Fruit fly (Drosophila melanogaster) whole organism, adult: Measurements from ENCODE around the gene CG10600.

Experiments used
- CG11617 ChIP-seq: fragments of 200-800 bp; sonication (Bioruptor generic); optimal IDR thresholded peaks from 2 replicates; lab custom pipeline; 2017; ENCODE audit warnings: mild to moderate bottlenecking, missing biosample characterization, missing genetic modification reagents, missing genetic modification characterization
- CG12768 ChIP-seq: fragments of 200-800 bp; sonication (Bioruptor generic); optimal IDR thresholded peaks from 2 replicates; lab custom pipeline; 2017; ENCODE audit warnings: missing biosample characterization, missing genetic modification characterization, mild to moderate bottlenecking, moderate library complexity, missing genetic modification reagents
- CG14711 ChIP-seq: fragments of 200-800 bp; sonication (Bioruptor generic); optimal IDR thresholded peaks from 2 replicates; lab custom pipeline; 2018; ENCODE audit warnings: missing biosample characterization, mild to moderate bottlenecking, missing genetic modification characterization, moderate library complexity
- CG1620 ChIP-seq: fragments of 200-800 bp; sonication (Bioruptor generic); optimal IDR thresholded peaks from 2 replicates; lab custom pipeline; 2016; ENCODE audit warnings: missing biosample characterization, missing genetic modification characterization
- CG33017 ChIP-seq: fragments of 200-800 bp; sonication (Bioruptor generic); optimal IDR thresholded peaks from 2 replicates; lab custom pipeline; 2018; ENCODE audit warnings: missing biosample characterization, mild to moderate bottlenecking, missing genetic modification characterization, moderate library complexity
- CG5204 ChIP-seq: fragments of 200-800 bp; sonication (Bioruptor generic); optimal IDR thresholded peaks from 2 replicates; lab custom pipeline; 2016; ENCODE audit warnings: missing biosample characterization, missing genetic modification characterization
- CG7045 ChIP-seq: fragments of 200-800 bp; sonication (Bioruptor generic); optimal IDR thresholded peaks from 2 replicates; lab custom pipeline; 2017; ENCODE audit warnings: missing biosample characterization, mild to moderate bottlenecking, missing genetic modification characterization
- CG7101 ChIP-seq: fragments of 200-800 bp; sonication (Bioruptor generic); optimal IDR thresholded peaks from 2 replicates; lab custom pipeline; 2018; ENCODE audit warnings: missing biosample characterization, mild to moderate bottlenecking, missing genetic modification characterization, moderate library complexity
- Clk ChIP-seq: fragments of 200-800 bp; sonication (Bioruptor generic); optimal IDR thresholded peaks from 2 replicates; lab custom pipeline; 2017; ENCODE audit warnings: missing biosample characterization, missing genetic modification characterization
- Crg-1 ChIP-seq: fragments of 200-800 bp; sonication (Bioruptor generic); optimal IDR thresholded peaks from 2 replicates; lab custom pipeline; 2016; ENCODE audit warnings: missing biosample characterization, missing genetic modification characterization
- Hr96 ChIP-seq: fragments of 200-800 bp; sonication (Bioruptor generic); optimal IDR thresholded peaks from 2 replicates; lab custom pipeline; 2016; ENCODE audit warnings: missing biosample characterization, missing genetic modification characterization
- Mnt ChIP-seq: fragments of 200-800 bp; sonication (Bioruptor generic); optimal IDR thresholded peaks from 2 replicates; lab custom pipeline; 2016; ENCODE audit warnings: missing biosample characterization, mild to moderate bottlenecking, missing genetic modification characterization
- bab1 ChIP-seq: fragments of 200-800 bp; sonication (Bioruptor generic); optimal IDR thresholded peaks from 3 replicates; lab custom pipeline; 2019; ENCODE audit warnings: missing biosample characterization, mild to moderate bottlenecking, missing genetic modification characterization, moderate library complexity
- cic ChIP-seq: fragments of 200-800 bp; sonication (Bioruptor generic); optimal IDR thresholded peaks from 2 replicates; lab custom pipeline; 2017; ENCODE audit warnings: missing biosample characterization, mild to moderate bottlenecking, missing genetic modification characterization, moderate library complexity
- cnc ChIP-seq, 2 experiments: fragments of >200 bp; optimal IDR thresholded peaks; 2 replicates each; lab custom pipeline; 2017
- kay ChIP-seq: fragments of 200-800 bp; sonication (Bioruptor generic); peaks from one replicate; lab custom pipeline; 2016; ENCODE audit warnings: missing biosample characterization, missing genetic modification characterization, borderline replicate concordance
- ovo ChIP-seq: fragments of 200-800 bp; sonication (Bioruptor generic); optimal IDR thresholded peaks from 2 replicates; lab custom pipeline; 2016; ENCODE audit warnings: missing biosample characterization, missing genetic modification characterization
- pad ChIP-seq: fragments of 200-800 bp; sonication (Bioruptor generic); optimal IDR thresholded peaks from 3 replicates; lab custom pipeline; 2017; ENCODE audit warnings: missing biosample characterization, missing genetic modification characterization, mild to moderate bottlenecking, moderate library complexity, missing genetic modification reagents
- tj ChIP-seq: fragments of 200-800 bp; sonication (Bioruptor generic); optimal IDR thresholded peaks from 3 replicates; lab custom pipeline; 2017; ENCODE audit warnings: missing biosample characterization, mild to moderate bottlenecking, missing genetic modification characterization, moderate library complexity
- toe ChIP-seq: fragments of 200-800 bp; sonication (Bioruptor generic); optimal IDR thresholded peaks from 2 replicates; lab custom pipeline; 2016; ENCODE audit warnings: missing biosample characterization, missing genetic modification characterization

The CG10600 gene

dm6 chr2L:18801704-18802103 lies 37.8 kb downstream of the CG10600 start:
- no peak for TF ChIP-seq Mnt (GFP tag; lab: Kevin White, UChicago)
- TF ChIP-seq Clk, result no peak
- TF ChIP-seq CG5204 (GFP tag; lab: Kevin White, UChicago), result no peak
- TF ChIP-seq tj (GFP tag; lab: Kevin White, UChicago), result no peak
- TF ChIP-seq pad (GFP tag; lab: Kevin White, UChicago), result no peak
- no peak for TF ChIP-seq CG7045 (GFP tag; lab: Kevin White, UChicago)

dm6 chr2L:18796446-18796845 lies 43.0 kb downstream of the CG10600 start:
- TF ChIP-seq pad (GFP tag; lab: Kevin White, UChicago) (no peak), CG7101 (no peak)

dm6 chr2L:18795917-18796402 lies 43.5 kb downstream of the CG10600 start:
- TF ChIP-seq bab1 (GFP tag; lab: Kevin White, UChicago), result no peak
- no peak for TF ChIP-seq cnc (optimal IDR thresholded peaks at IDR 0.05; lab: Kevin White, UChicago)
- peak; percentile 55 for TF ChIP-seq pad (GFP tag; lab: Kevin White, UChicago)
- TF ChIP-seq CG11617 (GFP tag; lab: Kevin White, UChicago), result no peak
- TF ChIP-seq CG7101, result no peak
- no peak for TF ChIP-seq ovo (GFP tag; lab: Kevin White, UChicago)

dm6 chr2L:18793243-18793642 lies 46.2 kb downstream of the CG10600 start:
- TF ChIP-seq pad (GFP tag; lab: Kevin White, UChicago) (no peak), CG14711 (no peak)

- TF ChIP-seq Mnt (GFP tag; lab: Kevin White, UChicago) (no peak), CG33017 (tag; lab: Kevin White, UChicago) (no peak), Hr96 (GFP tag; lab: Kevin White, UChicago) (no peak), CG7045 (GFP tag; lab: Kevin White, UChicago) (no peak), kay (GFP tag; lab: Kevin White, UChicago) (no peak), cnc (optimal IDR thresholded peaks at IDR 0.05; lab: Kevin White, UChicago) (no peak), Clk (no peak), Crg-1 (no peak)
Measured at dm6 chr2L:18792806-18793205, 46.7 kb downstream of the CG10600 start, which contains the start of gene ham. Gene ham (minus strand): TSS chr2L:18792906.

- no peak for TF ChIP-seq cnc (optimal IDR thresholded peaks at IDR 0.05; lab: Kevin White, UChicago)
- no peak for TF ChIP-seq CG33017 (tag; lab: Kevin White, UChicago)
- no peak for TF ChIP-seq Hr96 (GFP tag; lab: Kevin White, UChicago)
- no peak for TF ChIP-seq bab1 (GFP tag; lab: Kevin White, UChicago)
- TF ChIP-seq CG1620 (GFP tag; lab: Kevin White, UChicago), result no peak
- TF ChIP-seq toe (GFP tag; lab: Kevin White, UChicago), result no peak
- no peak for TF ChIP-seq cic (GFP tag; lab: Kevin White, UChicago)
- TF ChIP-seq ovo (GFP tag; lab: Kevin White, UChicago), result no peak
- no peak for TF ChIP-seq tj (GFP tag; lab: Kevin White, UChicago)
- TF ChIP-seq CG12768 (GFP tag; lab: Kevin White, UChicago), result no peak
- TF ChIP-seq CG7045 (GFP tag; lab: Kevin White, UChicago), result no peak
- TF ChIP-seq Clk, result no peak
- TF ChIP-seq CG14711, result no peak
- TF ChIP-seq Mnt (GFP tag; lab: Kevin White, UChicago), result no peak
- no peak for TF ChIP-seq Crg-1
Measured at dm6 chr2L:18789773-18790385, 49.6 kb downstream of the CG10600 start.

- no peak for TF ChIP-seq CG12768 (GFP tag; lab: Kevin White, UChicago)
- TF ChIP-seq CG7101, result no peak
- no peak for TF ChIP-seq CG33017 (tag; lab: Kevin White, UChicago)
- no peak for TF ChIP-seq cnc (optimal IDR thresholded peaks at IDR 0.05; lab: Kevin White, UChicago)
- TF ChIP-seq pad (GFP tag; lab: Kevin White, UChicago), result no peak
- no peak for TF ChIP-seq kay (GFP tag; lab: Kevin White, UChicago)
- TF ChIP-seq toe (GFP tag; lab: Kevin White, UChicago), result no peak
- no peak for TF ChIP-seq bab1 (GFP tag; lab: Kevin White, UChicago)
- TF ChIP-seq Mnt (GFP tag; lab: Kevin White, UChicago), result no peak
- no peak for TF ChIP-seq CG1620 (GFP tag; lab: Kevin White, UChicago)
- no peak for TF ChIP-seq CG5204 (GFP tag; lab: Kevin White, UChicago)
- TF ChIP-seq cic (GFP tag; lab: Kevin White, UChicago), result no peak
- no peak for TF ChIP-seq tj (GFP tag; lab: Kevin White, UChicago)
- no peak for TF ChIP-seq Clk
- TF ChIP-seq Hr96 (GFP tag; lab: Kevin White, UChicago), result no peak
- no peak for TF ChIP-seq CG7045 (GFP tag; lab: Kevin White, UChicago)
- TF ChIP-seq Crg-1, result no peak
Measured at dm6 chr2L:18788953-18789352, 50.5 kb downstream of the CG10600 start.
